Fruit fly (Drosophila melanogaster): ENCODE measurements around the gene CG12016.

The CG12016 gene

dm6 chr3L:3338882-3339590, 19.7 kb downstream of the CG12016 start:
- TF ChIP-seq Sox14 (GFP tag; optimal IDR thresholded peaks at IDR 0.05) (peak; percentile 44), CG6163 (GFP tag; IDR thresholded peaks at IDR 0.05) (peak; percentile 41; the same call in 2 of the 3 replicates), CG10669 (GFP tag; optimal IDR thresholded peaks at IDR 0.05) (peak; percentile 75), Lpt (GFP tag; optimal IDR thresholded peaks at IDR 0.05) (peak; percentile 1), CG8119 (GFP tag; IDR thresholded peaks at IDR 0.05) (peak; percentile 89), fkh (GFP tag; optimal IDR thresholded peaks at IDR 0.05) (no peak), Met (GFP tag; optimal IDR thresholded peaks at IDR 0.05) (no peak), CG3032 (tag; optimal IDR thresholded peaks at IDR 0.05) (peak; percentile 77), CG15336 (GFP tag; IDR thresholded peaks at IDR 0.05) (peak; percentile 77), CG8319 (GFP tag; optimal IDR thresholded peaks at IDR 0.05) (no peak), Ets21C (GFP tag; optimal IDR thresholded peaks at IDR 0.05) (no peak), vri (GFP tag; optimal IDR thresholded peaks at IDR 0.05) (no peak), dac (GFP tag; optimal IDR thresholded peaks at IDR 0.05) (peak; percentile 59), net (GFP tag; optimal IDR thresholded peaks at IDR 0.05) (peak; percentile 12), acj6 (GFP tag; optimal IDR thresholded peaks at IDR 0.05) (no peak), eg (GFP tag; IDR thresholded peaks at IDR 0.05) (peak; percentile 75), topi (GFP tag; optimal IDR thresholded peaks at IDR 0.05) (peak; percentile 18), OdsH (GFP tag; optimal IDR thresholded peaks at IDR 0.05) (peak; percentile 48), CG9139 (GFP tag; optimal IDR thresholded peaks at IDR 0.05) (peak; percentile 44), dsx (GFP tag; optimal IDR thresholded peaks at IDR 0.05; ENCODE audit: poor library complexity, severe bottlenecking) (no peak), Hr4 (GFP tag; optimal IDR thresholded peaks at IDR 0.05) (peak; percentile 76), CG6808 (GFP tag; optimal IDR thresholded peaks at IDR 0.05) (peak; percentile 70), pdm3 (GFP tag; optimal IDR thresholded peaks at IDR 0.05) (peak; percentile 23), Hr38 (GFP tag; optimal IDR thresholded peaks at IDR 0.05) (no peak), esn (GFP tag; optimal IDR thresholded peaks at IDR 0.05) (no peak), CG16779 (tag; optimal IDR thresholded peaks at IDR 0.05) (peak; percentile 30), spab (GFP tag; optimal IDR thresholded peaks at IDR 0.05) (peak; percentile 70), CG10631 (GFP tag; optimal IDR thresholded peaks at IDR 0.05) (peak; percentile 8), Eip75B (GFP tag; optimal IDR thresholded peaks at IDR 0.05) (no peak), fd85E (GFP tag; optimal IDR thresholded peaks at IDR 0.05) (no peak), CG6276 (GFP tag; optimal IDR thresholded peaks at IDR 0.05) (peak; percentile 78), svp (GFP tag) (no peak), CG11902 (GFP tag; optimal IDR thresholded peaks at IDR 0.05) (no peak), achi (GFP tag; optimal IDR thresholded peaks at IDR 0.05) (peak; percentile 40), CG6854 (GFP tag; optimal IDR thresholded peaks at IDR 0.05) (no peak), Gug (GFP tag; IDR thresholded peaks at IDR 0.05) (no peak; the same call in 1 of the 2 replicates), salr (GFP tag; optimal IDR thresholded peaks at IDR 0.05) (peak in 1 of 2 experiments; percentile 51), CG32006 (GFP tag; optimal IDR thresholded peaks at IDR 0.05) (peak; percentile 85), CG4318 (GFP tag; optimal IDR thresholded peaks at IDR 0.05) (peak; percentile 65), CG7368 (GFP tag; optimal IDR thresholded peaks at IDR 0.05) (peak; percentile 8), CG3919 (GFP tag; optimal IDR thresholded peaks at IDR 0.05) (peak; percentile 55), Eip78C (GFP tag) (peak; percentile 58), lz (GFP tag; optimal IDR thresholded peaks at IDR 0.05) (no peak), CG6792 (GFP tag; optimal IDR thresholded peaks at IDR 0.05) (no peak), CG11762 (GFP tag; optimal IDR thresholded peaks at IDR 0.05; ENCODE audit: insufficient read depth) (peak; percentile 37), Ets96B (tag; optimal IDR thresholded peaks at IDR 0.05) (peak; percentile 79)

Data from whole organism, prepupa.